Fruit fly (Drosophila melanogaster) whole organism, prepupa: ENCODE measurements around the gene Golgin104.

Source experiments
- Blimp-1 ChIP-seq: fragments of 200-800 bp; sonication (Bioruptor generic); optimal IDR thresholded peaks from 3 replicates; lab custom pipeline; 2017; ENCODE audit warnings: missing biosample characterization, missing genetic modification characterization, mild to moderate bottlenecking, moderate library complexity, missing genetic modification reagents
- CG11294 ChIP-seq: fragments of 200-800 bp; sonication (Bioruptor generic); IDR thresholded peaks from 2 replicates; pipeline ENCODE4 v1.3.6; 2022; ENCODE audit warnings: missing biosample characterization, missing genetic modification characterization
- CG11762 ChIP-seq: fragments of 200-800 bp; sonication (Bioruptor generic); optimal IDR thresholded peaks from 3 replicates; lab custom pipeline; 2016; ENCODE audit warnings: missing biosample characterization, missing genetic modification characterization; ENCODE audit not compliant: insufficient read depth
- CG11902 ChIP-seq: fragments of 200-800 bp; sonication (Bioruptor generic); optimal IDR thresholded peaks from 3 replicates; lab custom pipeline; 2016; ENCODE audit warnings: missing biosample characterization, missing genetic modification characterization
- CG15336 ChIP-seq: fragments of 200-800 bp; sonication (Bioruptor generic); IDR thresholded peaks from 2 replicates; pipeline ENCODE4 v1.3.6; 2022; ENCODE audit warnings: missing biosample characterization, missing genetic modification characterization
- CG16779 ChIP-seq: fragments of 200-800 bp; sonication (Bioruptor generic); optimal IDR thresholded peaks from 3 replicates; lab custom pipeline; 2017; ENCODE audit warnings: missing biosample characterization, mild to moderate bottlenecking, missing genetic modification characterization
- CG31627 ChIP-seq: fragments of 200-800 bp; sonication (Bioruptor generic); optimal IDR thresholded peaks from 3 replicates; lab custom pipeline; 2016; ENCODE audit warnings: missing biosample characterization, missing genetic modification characterization
- CG32006 ChIP-seq: fragments of 200-800 bp; sonication (Bioruptor generic); optimal IDR thresholded peaks from 3 replicates; lab custom pipeline; 2017; ENCODE audit warnings: missing biosample characterization, mild to moderate bottlenecking, missing genetic modification characterization
- CG34406 ChIP-seq: fragments of 200-800 bp; sonication (Bioruptor generic); optimal IDR thresholded peaks from 3 replicates; lab custom pipeline; 2016; ENCODE audit warnings: missing biosample characterization, missing genetic modification characterization
- CG3919 ChIP-seq: fragments of 200-800 bp; sonication (Bioruptor generic); optimal IDR thresholded peaks from 3 replicates; lab custom pipeline; 2016; ENCODE audit warnings: missing biosample characterization, missing genetic modification characterization
- CG4318 ChIP-seq: fragments of 200-800 bp; sonication (Bioruptor generic); optimal IDR thresholded peaks from 3 replicates; lab custom pipeline; 2017; ENCODE audit warnings: missing biosample characterization, mild to moderate bottlenecking, missing genetic modification characterization
- CG6163 ChIP-seq: fragments of 200-800 bp; sonication (Bioruptor generic); IDR thresholded peaks from 3 replicates; pipeline ENCODE4 v1.3.6; 2022; ENCODE audit warnings: missing biosample characterization, missing genetic modification characterization
- CG6276 ChIP-seq: fragments of 200-800 bp; sonication (Bioruptor generic); optimal IDR thresholded peaks from 2 replicates; lab custom pipeline; 2017; ENCODE audit warnings: missing biosample characterization, mild to moderate bottlenecking, missing genetic modification characterization
- CG6808 ChIP-seq: fragments of 200-800 bp; sonication (Bioruptor generic); optimal IDR thresholded peaks from 3 replicates; lab custom pipeline; 2017; ENCODE audit warnings: missing biosample characterization, missing genetic modification characterization, mild to moderate bottlenecking, moderate library complexity, missing genetic modification reagents
- CG6854 ChIP-seq: fragments of 200-800 bp; sonication (Bioruptor generic); optimal IDR thresholded peaks from 2 replicates; lab custom pipeline; 2017; ENCODE audit warnings: missing biosample characterization, mild to moderate bottlenecking, missing genetic modification characterization
- CG7368 ChIP-seq: fragments of 200-800 bp; sonication (Bioruptor generic); optimal IDR thresholded peaks from 3 replicates; lab custom pipeline; 2016; ENCODE audit warnings: missing biosample characterization, missing genetic modification characterization
- CG8119 ChIP-seq: fragments of 200-800 bp; sonication (Bioruptor generic); IDR thresholded peaks from 3 replicates; pipeline ENCODE4 v1.3.6; 2022; ENCODE audit warnings: missing biosample characterization, missing genetic modification characterization
- CG8319 ChIP-seq: fragments of 200-800 bp; sonication (Bioruptor generic); optimal IDR thresholded peaks from 3 replicates; lab custom pipeline; 2016; ENCODE audit warnings: missing biosample characterization, missing genetic modification characterization
- CG9139 ChIP-seq: fragments of 200-800 bp; sonication (Bioruptor generic); optimal IDR thresholded peaks from 3 replicates; lab custom pipeline; 2017; ENCODE audit warnings: missing biosample characterization, mild to moderate bottlenecking, missing genetic modification characterization
- Eip78C ChIP-seq: fragments of 200-800 bp; sonication (Bioruptor generic); peaks from one replicate; lab custom pipeline; 2016; ENCODE audit warnings: missing biosample characterization, missing genetic modification characterization
- Ets96B ChIP-seq: fragments of 200-800 bp; optimal IDR thresholded peaks from 2 replicates; lab custom pipeline; 2019; ENCODE audit warnings: missing biosample characterization, mild to moderate bottlenecking, missing genetic modification characterization, moderate library complexity
- Hr38 ChIP-seq: sonication (Bioruptor generic); optimal IDR thresholded peaks from 2 replicates; lab custom pipeline; 2016; ENCODE audit warnings: missing biosample characterization, missing genetic modification characterization
- Hr39 ChIP-seq: fragments of 200-800 bp; sonication (Bioruptor generic); optimal IDR thresholded peaks from 2 replicates; lab custom pipeline; 2016; ENCODE audit warnings: missing biosample characterization, missing genetic modification characterization
- Hr4 ChIP-seq: fragments of 200-800 bp; sonication (Bioruptor generic); optimal IDR thresholded peaks from 3 replicates; lab custom pipeline; 2016; ENCODE audit warnings: missing biosample characterization, missing genetic modification characterization
- Lpt ChIP-seq: fragments of 200-800 bp; sonication (Bioruptor generic); optimal IDR thresholded peaks from 3 replicates; lab custom pipeline; 2016; ENCODE audit warnings: missing biosample characterization, missing genetic modification characterization
- Met ChIP-seq: fragments of 200-800 bp; sonication (Bioruptor generic); optimal IDR thresholded peaks from 3 replicates; lab custom pipeline; 2016; ENCODE audit warnings: missing biosample characterization, missing genetic modification characterization
- OdsH ChIP-seq: fragments of 200-800 bp; sonication (Bioruptor generic); optimal IDR thresholded peaks from 3 replicates; lab custom pipeline; 2016; ENCODE audit warnings: missing biosample characterization, missing genetic modification characterization
- Smox ChIP-seq: fragments of 200-800 bp; sonication (Bioruptor generic); optimal IDR thresholded peaks from 3 replicates; lab custom pipeline; 2016; ENCODE audit warnings: missing biosample characterization, missing genetic modification characterization
- Sox14 ChIP-seq: fragments of 200-800 bp; sonication (Bioruptor generic); optimal IDR thresholded peaks from 3 replicates; lab custom pipeline; 2016; ENCODE audit warnings: missing biosample characterization, missing genetic modification characterization
- Sox15 ChIP-seq: fragments of 200-800 bp; sonication (Bioruptor generic); optimal IDR thresholded peaks from 3 replicates; lab custom pipeline; 2016; ENCODE audit warnings: missing biosample characterization, missing genetic modification characterization
- acj6 ChIP-seq: fragments of 200-800 bp; sonication (Bioruptor generic); optimal IDR thresholded peaks from 3 replicates; lab custom pipeline; 2016; ENCODE audit warnings: missing biosample characterization, missing genetic modification characterization
- cyc ChIP-seq: fragments of 200-800 bp; sonication (Bioruptor generic); optimal IDR thresholded peaks from 3 replicates; lab custom pipeline; 2016; ENCODE audit warnings: missing biosample characterization, missing genetic modification characterization
- dac ChIP-seq: fragments of 200-800 bp; sonication (Bioruptor generic); optimal IDR thresholded peaks from 2 replicates; lab custom pipeline; 2017; ENCODE audit warnings: missing biosample characterization, mild to moderate bottlenecking, missing genetic modification characterization
- dsx ChIP-seq: fragments of 200-800 bp; optimal IDR thresholded peaks from 3 replicates; lab custom pipeline; 2019; ENCODE audit warnings: missing biosample characterization, mild to moderate bottlenecking, missing genetic modification characterization, moderate library complexity; ENCODE audit not compliant: poor library complexity, severe bottlenecking
- eg ChIP-seq: fragments of 200-800 bp; sonication (Bioruptor generic); IDR thresholded peaks from 3 replicates; pipeline ENCODE4 v1.3.6; 2022; ENCODE audit warnings: missing biosample characterization, missing genetic modification characterization
- esn ChIP-seq: fragments of 200-800 bp; sonication (Bioruptor generic); optimal IDR thresholded peaks from 2 replicates; lab custom pipeline; 2016; ENCODE audit warnings: missing biosample characterization, mild to moderate bottlenecking, missing genetic modification characterization, moderate library complexity
- fd59A ChIP-seq: fragments of 200-800 bp; sonication (Bioruptor generic); optimal IDR thresholded peaks from 2 replicates; lab custom pipeline; 2017; ENCODE audit warnings: missing biosample characterization, mild to moderate bottlenecking, missing genetic modification characterization, missing genetic modification reagents
- fd85E ChIP-seq: fragments of 200-800 bp; sonication (Bioruptor generic); optimal IDR thresholded peaks from 3 replicates; lab custom pipeline; 2016; ENCODE audit warnings: missing biosample characterization, missing genetic modification characterization
- fkh ChIP-seq: fragments of 200-800 bp; sonication (Bioruptor generic); optimal IDR thresholded peaks from 3 replicates; lab custom pipeline; 2017; ENCODE audit warnings: missing biosample characterization, mild to moderate bottlenecking, missing genetic modification characterization, moderate library complexity
- lz ChIP-seq: fragments of 200-800 bp; sonication (Bioruptor generic); optimal IDR thresholded peaks from 3 replicates; lab custom pipeline; 2016; ENCODE audit warnings: missing biosample characterization, missing genetic modification characterization
- net ChIP-seq: fragments of 200-800 bp; sonication (Bioruptor generic); optimal IDR thresholded peaks from 3 replicates; lab custom pipeline; 2016; ENCODE audit warnings: missing biosample characterization, missing genetic modification characterization
- salr ChIP-seq, 2 experiments: fragments of 200-800 bp; sonication (Bioruptor generic); optimal IDR thresholded peaks; 3 replicates each; lab custom pipeline; 2016 to 2018; ENCODE audit warnings: missing biosample characterization in 2 of 2, missing genetic modification characterization in 2 of 2, mild to moderate bottlenecking in 1 of 2
- svp ChIP-seq: fragments of 200-800 bp; sonication (Bioruptor generic); peaks from one replicate; lab custom pipeline; 2016; ENCODE audit warnings: missing biosample characterization, missing genetic modification characterization

The Golgin104 gene

DNA sequence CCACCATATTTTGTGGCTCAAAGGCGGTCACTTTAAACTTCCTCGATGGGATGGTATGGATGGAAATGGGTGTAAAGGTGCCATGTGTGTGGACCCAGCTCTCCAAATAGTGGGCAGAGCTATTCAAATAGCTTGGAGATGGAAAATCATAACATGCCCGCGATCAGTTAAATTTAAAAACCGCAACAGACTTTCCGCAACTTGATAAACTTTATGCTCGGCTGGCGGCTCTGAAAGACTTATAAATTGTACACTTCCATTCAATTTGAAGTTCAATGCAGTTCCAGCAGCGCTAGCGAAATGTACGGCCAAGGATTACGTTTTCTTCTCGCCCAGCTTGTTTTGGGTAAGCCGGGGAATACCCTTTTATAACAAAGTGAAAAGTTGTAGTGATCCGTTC, 5.7 kb downstream of the Golgin104 start, which contains the start of gene CG33257:
Gene CG33257, plus strand, starts transcription at position 301 of the 400 bp plus-strand sequence.
- no peak for TF ChIP-seq acj6
- no peak for TF ChIP-seq Ets96B (tag; lab: Kevin White, UChicago)
- no peak for TF ChIP-seq CG11294 (GFP tag; lab: Robert Waterston, UW)
- TF ChIP-seq fd85E = no peak
- TF ChIP-seq Smox = no peak
- TF ChIP-seq fd59A (GFP tag; lab: Kevin White, UChicago) = no peak

DNA sequence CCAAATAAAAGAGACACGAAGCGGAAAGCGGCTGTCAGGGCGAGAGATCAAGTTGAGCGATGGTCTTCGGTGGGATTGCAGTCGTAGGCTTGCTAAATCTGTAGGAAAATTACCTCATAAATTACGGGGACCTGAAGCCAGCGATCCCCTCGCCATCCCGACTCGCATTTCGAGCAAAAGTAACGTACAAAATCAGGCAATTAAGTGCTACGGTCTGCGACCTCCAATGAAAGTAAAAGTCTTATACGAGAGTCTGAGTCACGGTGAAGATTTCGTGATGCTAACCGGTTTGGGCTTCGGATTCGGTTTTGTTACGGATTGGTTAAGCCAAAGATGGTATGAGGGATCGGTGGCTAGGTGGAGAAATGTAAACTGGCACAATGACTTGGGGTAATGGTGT, 11.9 kb downstream of the Golgin104 start:
- TF ChIP-seq lz (no peak), Blimp-1 (GFP tag; lab: Kevin White, UChicago) (peak; percentile 90)

DNA sequence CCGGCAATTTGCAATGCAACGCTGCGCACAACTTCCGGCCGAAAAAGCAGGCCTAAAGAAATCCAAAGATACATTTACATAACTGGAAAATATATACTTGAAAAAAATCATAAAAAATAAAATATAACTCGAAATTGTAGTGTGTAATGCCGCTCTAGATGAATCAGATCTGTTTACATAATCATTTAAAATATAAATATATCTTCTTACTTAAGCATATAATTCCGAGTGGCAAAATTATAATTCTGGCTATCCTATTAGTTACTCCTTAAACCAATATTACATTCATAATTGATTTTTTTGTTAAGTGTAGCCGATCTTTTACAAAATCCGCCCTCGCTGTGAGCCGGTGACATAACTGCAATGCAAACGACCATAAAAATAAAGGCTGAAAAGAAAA, 12.3 kb downstream of the Golgin104 start:
- TF ChIP-seq CG6163 (GFP tag; lab: Robert Waterston, UW) = peak; percentile 34; the same call in 1 of the 3 replicates
- TF ChIP-seq CG15336 (GFP tag; lab: Robert Waterston, UW) = peak; percentile 69
- no peak for TF ChIP-seq CG16779 (tag; lab: Kevin White, UChicago)
- TF ChIP-seq CG11762 = no peak
- no peak for TF ChIP-seq dsx
- TF ChIP-seq Hr38 (GFP tag; lab: Kevin White, UChicago) = no peak
- TF ChIP-seq CG32006 (GFP tag; lab: Kevin White, UChicago) = no peak
- no peak for TF ChIP-seq fkh (GFP tag; lab: Kevin White, UChicago)
- peak; percentile 31; the same call in 1 of the 3 replicates for TF ChIP-seq eg
- no peak for TF ChIP-seq Sox14 (GFP tag; lab: Kevin White, UChicago)
- TF ChIP-seq Smox = no peak
- peak; percentile 64 for TF ChIP-seq Hr4 (GFP tag; lab: Kevin White, UChicago)
- peak; percentile 74 for TF ChIP-seq CG8119
- no peak for TF ChIP-seq cyc (GFP tag; lab: Kevin White, UChicago)
- TF ChIP-seq dac = no peak
- TF ChIP-seq CG4318 = peak; percentile 28
- no peak for TF ChIP-seq Met (GFP tag; lab: Kevin White, UChicago)
- TF ChIP-seq CG34406 (GFP tag; lab: Kevin White, UChicago) = peak; percentile 9
- TF ChIP-seq acj6 = no peak
- no peak for TF ChIP-seq CG7368
- peak; percentile 81 for TF ChIP-seq Eip78C (GFP tag; lab: Kevin White, UChicago)
- no peak for TF ChIP-seq Ets96B (tag; lab: Kevin White, UChicago)
- TF ChIP-seq OdsH = no peak
- peak in 1 of 2 experiments; percentile 15 for TF ChIP-seq salr (GFP tag; optimal IDR thresholded peaks at IDR 0.05; lab: Kevin White, UChicago)
- TF ChIP-seq CG6808 = no peak

DNA sequence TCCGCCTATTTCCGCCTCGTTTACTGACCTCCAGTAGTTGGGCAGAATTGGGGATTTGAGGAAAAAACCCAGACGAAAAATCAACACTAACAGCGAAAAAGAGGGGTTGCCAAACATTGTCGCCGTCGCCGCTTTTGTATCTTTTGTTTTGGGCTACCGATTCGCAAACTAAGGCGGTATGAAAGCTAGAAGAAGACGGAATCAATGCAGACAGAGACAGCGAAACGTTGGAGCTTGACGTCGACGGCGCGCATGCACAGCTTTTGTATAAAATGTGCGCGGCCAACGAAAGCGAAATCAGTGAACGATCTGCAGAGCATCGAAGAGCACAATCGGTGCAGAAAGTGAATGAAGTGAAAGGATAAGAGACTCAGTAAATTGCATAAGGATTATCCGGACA, 13.0 kb downstream of the Golgin104 start, which contains the start of gene CG4998:
Gene CG4998, plus strand, starts transcription at position 301 of the 400 bp plus-strand sequence.
- TF ChIP-seq svp = no peak
- TF ChIP-seq Blimp-1 (GFP tag; lab: Kevin White, UChicago) = peak; percentile 75
- no peak for TF ChIP-seq Sox14 (GFP tag; lab: Kevin White, UChicago)

DNA sequence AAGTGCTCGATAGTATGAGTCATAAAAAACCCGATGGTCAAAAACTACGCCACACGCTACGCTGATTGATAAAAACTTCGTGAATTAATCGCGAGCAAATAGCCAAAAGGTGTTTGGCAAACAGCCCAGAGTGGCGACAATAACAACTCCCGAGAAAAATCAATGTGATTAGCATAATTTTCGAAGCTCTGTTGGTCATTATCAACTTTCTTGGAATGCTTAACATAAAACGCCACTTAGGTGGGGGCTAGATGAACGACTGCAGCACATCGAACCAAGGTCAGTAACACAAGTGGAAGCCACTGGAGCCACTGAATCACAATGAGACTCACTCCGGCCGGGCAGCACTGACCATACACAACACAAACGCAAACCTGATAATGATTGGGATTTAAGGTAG, 14.0 kb downstream of the Golgin104 start:
- TF ChIP-seq CG6854 (GFP tag; lab: Kevin White, UChicago) = no peak
- no peak for TF ChIP-seq CG6276
- no peak for TF ChIP-seq Sox15 (GFP tag; lab: Kevin White, UChicago)
- no peak for TF ChIP-seq CG8319 (GFP tag; lab: Kevin White, UChicago)
- TF ChIP-seq Hr39 = no peak
- no peak for TF ChIP-seq CG9139 (GFP tag; lab: Kevin White, UChicago)
- no peak for TF ChIP-seq OdsH
- no peak for TF ChIP-seq dsx
- TF ChIP-seq CG4318 = no peak
- TF ChIP-seq Ets96B (tag; lab: Kevin White, UChicago) = no peak
- no peak for TF ChIP-seq CG31627 (GFP tag; lab: Kevin White, UChicago)
- no peak for TF ChIP-seq esn (GFP tag; lab: Kevin White, UChicago)
- no peak for TF ChIP-seq net (GFP tag; lab: Kevin White, UChicago)
- TF ChIP-seq CG3919 (GFP tag; lab: Kevin White, UChicago) = no peak
- TF ChIP-seq CG11902 (GFP tag; lab: Kevin White, UChicago) = no peak
- TF ChIP-seq fkh (GFP tag; lab: Kevin White, UChicago) = no peak
- TF ChIP-seq Blimp-1 (GFP tag; lab: Kevin White, UChicago) = no peak
- TF ChIP-seq Lpt (GFP tag; lab: Kevin White, UChicago) = no peak
- TF ChIP-seq fd85E = no peak
- TF ChIP-seq CG7368 = no peak
